Fruit fly (Drosophila melanogaster): ENCODE data around the gene ValRS-m.

ValRS-m gene

DNA sequence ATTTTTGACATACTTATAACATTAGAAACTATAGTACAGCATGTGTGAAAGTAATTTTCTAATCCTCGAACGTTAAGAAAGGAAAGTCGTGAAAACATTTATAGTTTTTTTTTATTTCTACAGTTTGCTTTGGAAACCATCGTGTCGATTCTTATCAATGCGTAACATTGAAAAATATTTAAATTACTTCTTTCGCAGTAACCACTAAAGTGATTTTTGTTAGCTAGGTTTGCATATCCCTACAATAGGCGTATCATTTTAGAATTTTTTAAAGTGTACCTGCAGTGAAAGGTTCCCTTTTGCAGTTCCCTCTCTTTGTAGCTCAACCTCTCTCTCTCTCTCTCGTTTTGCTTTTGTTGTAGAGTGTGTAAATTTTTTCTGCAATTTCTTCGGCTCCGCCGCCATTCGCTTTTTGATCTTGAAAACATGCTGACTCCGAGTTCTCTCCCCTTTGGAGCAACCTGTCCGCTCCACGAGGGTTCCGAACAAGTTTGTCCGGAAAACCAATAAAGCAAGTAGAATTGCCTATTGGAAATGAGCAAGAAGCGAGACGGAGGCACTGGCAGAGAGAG, 50.9 kb downstream of the ValRS-m start (continued):
- TF ChIP-seq CG8119 (GFP tag; IDR thresholded peaks at IDR 0.05) (peak; percentile 74), spab (GFP tag; optimal IDR thresholded peaks at IDR 0.05) (peak; percentile 42), CG34406 (GFP tag; optimal IDR thresholded peaks at IDR 0.05) (peak; percentile 63), Sox15 (GFP tag; optimal IDR thresholded peaks at IDR 0.05) (peak; percentile 64), Hr4 (GFP tag; optimal IDR thresholded peaks at IDR 0.05) (peak; percentile 67), CG4318 (GFP tag; optimal IDR thresholded peaks at IDR 0.05) (peak; percentile 39), dac (GFP tag; optimal IDR thresholded peaks at IDR 0.05) (peak; percentile 19), CG3919 (GFP tag; optimal IDR thresholded peaks at IDR 0.05) (peak; percentile 70), pdm3 (GFP tag; optimal IDR thresholded peaks at IDR 0.05) (peak; percentile 74), CG9139 (GFP tag; optimal IDR thresholded peaks at IDR 0.05) (peak; percentile 40), acj6 (GFP tag; optimal IDR thresholded peaks at IDR 0.05) (peak; percentile 71), Blimp-1 (GFP tag; optimal IDR thresholded peaks at IDR 0.05) (peak; percentile 80), Ets96B (tag; optimal IDR thresholded peaks at IDR 0.05) (peak; percentile 61), dsx (GFP tag; optimal IDR thresholded peaks at IDR 0.05; ENCODE audit: poor library complexity, severe bottlenecking) (peak; percentile 35), CG16779 (tag; optimal IDR thresholded peaks at IDR 0.05) (peak; percentile 56), CG6792 (GFP tag; optimal IDR thresholded peaks at IDR 0.05) (peak; percentile 72), CG31627 (GFP tag; optimal IDR thresholded peaks at IDR 0.05) (peak; percentile 69), CG15336 (GFP tag; IDR thresholded peaks at IDR 0.05) (peak; percentile 57), Eip78C (GFP tag) (peak; percentile 95), net (GFP tag; optimal IDR thresholded peaks at IDR 0.05) (peak; percentile 69), CG32006 (GFP tag; optimal IDR thresholded peaks at IDR 0.05) (peak; percentile 79)

DNA sequence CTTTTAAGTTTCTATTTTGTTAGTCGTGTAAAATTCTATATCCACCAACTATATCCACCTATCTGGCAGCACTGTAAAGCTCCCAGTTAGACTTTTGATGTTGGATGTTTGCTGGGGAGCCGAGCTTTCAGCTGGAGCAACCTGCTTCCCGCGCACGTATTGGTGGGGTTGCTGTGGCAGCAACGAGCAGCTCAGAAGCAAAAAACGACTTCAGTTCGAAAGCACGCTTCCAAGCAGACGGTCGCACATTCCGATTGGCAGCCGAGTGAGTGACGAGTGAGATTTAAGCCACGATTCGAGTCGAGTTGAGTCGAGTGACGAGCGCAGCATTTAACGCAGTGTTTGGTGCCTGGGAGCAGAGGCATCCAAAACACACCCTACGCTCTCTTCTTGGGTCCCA, 52.2 kb downstream of the ValRS-m start, which contains the start of the genes Tsp66E and mfr:
Gene Tsp66E (plus strand): TSS at position 168 of the 400 bp plus-strand sequence.
Gene mfr (minus strand): TSS at position 340 of the 400 bp plus-strand sequence.
- TF ChIP-seq achi (GFP tag; optimal IDR thresholded peaks at IDR 0.05) (no peak), Eip75B (GFP tag; optimal IDR thresholded peaks at IDR 0.05) (peak; percentile 36), Sox15 (GFP tag; optimal IDR thresholded peaks at IDR 0.05) (no peak), OdsH (GFP tag; optimal IDR thresholded peaks at IDR 0.05) (no peak), CG34406 (GFP tag; optimal IDR thresholded peaks at IDR 0.05) (no peak), CG6163 (GFP tag; IDR thresholded peaks at IDR 0.05) (peak; percentile 64), net (GFP tag; optimal IDR thresholded peaks at IDR 0.05) (peak; percentile 29), CG15336 (GFP tag; IDR thresholded peaks at IDR 0.05) (peak; percentile 20; the same call in 1 of the 2 replicates), CG11762 (GFP tag; optimal IDR thresholded peaks at IDR 0.05; ENCODE audit: insufficient read depth) (no peak), Hr38 (GFP tag; optimal IDR thresholded peaks at IDR 0.05) (no peak), Sox102F (GFP tag; optimal IDR thresholded peaks at IDR 0.05) (peak; percentile 52), Smox (GFP tag; optimal IDR thresholded peaks at IDR 0.05) (no peak), CG10669 (GFP tag; optimal IDR thresholded peaks at IDR 0.05) (no peak), acj6 (GFP tag; optimal IDR thresholded peaks at IDR 0.05) (no peak), cyc (GFP tag; optimal IDR thresholded peaks at IDR 0.05) (no peak), Ets21C (GFP tag; optimal IDR thresholded peaks at IDR 0.05) (no peak), ss (GFP tag; optimal IDR thresholded peaks at IDR 0.05) (peak in 1 of 2 experiments; percentile 37), spab (GFP tag; optimal IDR thresholded peaks at IDR 0.05) (no peak), CG6808 (GFP tag; optimal IDR thresholded peaks at IDR 0.05) (peak; percentile 25), eg (GFP tag; IDR thresholded peaks at IDR 0.05) (peak; percentile 65), Lpt (GFP tag; optimal IDR thresholded peaks at IDR 0.05) (peak; percentile 37), fd85E (GFP tag; optimal IDR thresholded peaks at IDR 0.05) (peak; percentile 5), CG8319 (GFP tag; optimal IDR thresholded peaks at IDR 0.05) (no peak), fd59A (GFP tag; optimal IDR thresholded peaks at IDR 0.05) (no peak), CG9139 (GFP tag; optimal IDR thresholded peaks at IDR 0.05) (peak; percentile 2), CG16779 (tag; optimal IDR thresholded peaks at IDR 0.05) (peak; percentile 30), Met (GFP tag; optimal IDR thresholded peaks at IDR 0.05) (no peak), esn (GFP tag; optimal IDR thresholded peaks at IDR 0.05) (no peak), CG3032 (tag; optimal IDR thresholded peaks at IDR 0.05) (no peak), CG1621 (tag; optimal IDR thresholded peaks at IDR 0.05) (peak; percentile 46), Blimp-1 (GFP tag; optimal IDR thresholded peaks at IDR 0.05) (peak; percentile 4), CG11294 (GFP tag; IDR thresholded peaks at IDR 0.05) (no peak), CG7368 (GFP tag; optimal IDR thresholded peaks at IDR 0.05) (peak; percentile 30), Hr4 (GFP tag; optimal IDR thresholded peaks at IDR 0.05) (no peak), CG8632 (GFP tag; optimal IDR thresholded peaks at IDR 0.05) (no peak), CG8119 (GFP tag; IDR thresholded peaks at IDR 0.05) (peak; percentile 52; the same call in 2 of the 3 replicates), Eip93F (GFP tag; optimal IDR thresholded peaks at IDR 0.05) (no peak), CG32006 (GFP tag; optimal IDR thresholded peaks at IDR 0.05) (no peak), CG3919 (GFP tag; optimal IDR thresholded peaks at IDR 0.05) (no peak), CG10631 (GFP tag; optimal IDR thresholded peaks at IDR 0.05) (no peak)
